Worm (Caenorhabditis elegans): ENCODE results near the gene F01D5.10.

DNA sequence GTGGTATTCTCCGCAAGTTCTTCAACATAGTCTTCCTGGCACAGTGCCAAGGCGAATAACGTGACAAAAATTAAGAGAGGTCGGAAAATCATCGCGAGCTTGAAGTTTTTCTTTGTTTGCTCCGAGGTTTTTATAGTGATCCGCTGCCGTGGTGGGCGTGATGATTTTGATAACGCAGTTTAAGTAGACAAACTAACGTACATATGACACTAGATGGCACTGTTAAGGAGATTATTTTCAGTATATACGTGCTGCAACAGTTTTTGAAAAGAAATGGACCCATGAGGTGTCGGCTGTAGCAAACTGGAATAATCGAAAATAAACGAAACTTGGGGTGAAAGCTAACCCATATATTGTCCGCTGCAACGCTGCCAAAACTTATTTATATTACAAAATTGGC, 18.9 kb downstream of the F01D5.10 start, which contains the start of gene F01D5.5:
- no peak for TF ChIP-seq egl-27 (tag; optimal IDR thresholded peaks at IDR 0.05)
- no peak for TF ChIP-seq skn-1 (tag; optimal IDR thresholded peaks at IDR 0.05)
- TF ChIP-seq lin-39 (tag; optimal IDR thresholded peaks at IDR 0.05), result no peak
- TF ChIP-seq aly-2 (tag; optimal IDR thresholded peaks at IDR 0.05), result no peak
- TF ChIP-seq nhr-12 (tag; optimal IDR thresholded peaks at IDR 0.05), result no peak
- no peak for TF ChIP-seq ama-1 (optimal IDR thresholded peaks at IDR 0.05)
- no peak for TF ChIP-seq nhr-25 (tag; optimal IDR thresholded peaks at IDR 0.05)
- no peak for TF ChIP-seq lin-13 (GFP tag; optimal IDR thresholded peaks at IDR 0.05)
- TF ChIP-seq ceh-82 (tag; optimal IDR thresholded peaks at IDR 0.05), result no peak
- no peak for TF ChIP-seq blmp-1 (tag; optimal IDR thresholded peaks at IDR 0.05; ENCODE audit: insufficient read depth)

Measured in whole organism, L2 larva.